Fruit fly (Drosophila melanogaster) whole organism, embryonic: Measurements from ENCODE around the gene CG14669.

Experiments
- CG11560 ChIP-seq: fragments of 200-800 bp; sonication (Bioruptor generic); IDR thresholded peaks from 3 replicates; pipeline ENCODE4 v1.3.6; 2022; ENCODE audit warnings: missing biosample characterization, missing genetic modification characterization
- CG11723 ChIP-seq: fragments of 200-800 bp; sonication (Bioruptor generic); optimal IDR thresholded peaks from 2 replicates; lab custom pipeline; 2017; ENCODE audit warnings: missing biosample characterization, mild to moderate bottlenecking, missing genetic modification characterization
- CG13123 ChIP-seq: fragments of 200-800 bp; sonication (Bioruptor generic); optimal IDR thresholded peaks from 2 replicates; lab custom pipeline; 2016; ENCODE audit warnings: missing biosample characterization, missing genetic modification characterization
- CG13894 ChIP-seq: fragments of 200-800 bp; sonication (Bioruptor generic); optimal IDR thresholded peaks from 3 replicates; lab custom pipeline; 2018; ENCODE audit warnings: missing biosample characterization, mild to moderate bottlenecking, missing genetic modification characterization, moderate library complexity
- CG14441 ChIP-seq: fragments of 200-800 bp; sonication (Bioruptor generic); IDR thresholded peaks from 2 replicates; pipeline ENCODE4 v1.3.6; 2022; ENCODE audit warnings: missing biosample characterization, missing genetic modification characterization
- CG14965 ChIP-seq: fragments of 200-800 bp; sonication (Bioruptor generic); optimal IDR thresholded peaks from 2 replicates; lab custom pipeline; 2016; ENCODE audit warnings: missing biosample characterization, missing genetic modification characterization, borderline replicate concordance
- CG17186 ChIP-seq: fragments of 200-800 bp; sonication (Bioruptor generic); optimal IDR thresholded peaks from 3 replicates; lab custom pipeline; 2017; ENCODE audit warnings: missing biosample characterization, missing genetic modification reagents, missing genetic modification characterization
- CG17359 ChIP-seq: fragments of 200-800 bp; sonication (Bioruptor generic); optimal IDR thresholded peaks from 3 replicates; lab custom pipeline; 2018; ENCODE audit warnings: missing biosample characterization, mild to moderate bottlenecking, missing genetic modification characterization, moderate library complexity
- CG1832 ChIP-seq: fragments of 200-800 bp; sonication (Bioruptor generic); optimal IDR thresholded peaks from 2 replicates; lab custom pipeline; 2017; ENCODE audit warnings: missing biosample characterization, mild to moderate bottlenecking, missing genetic modification characterization, inconsistent platforms
- CG3065 ChIP-seq: fragments of 200-800 bp; sonication (Bioruptor generic); optimal IDR thresholded peaks from 2 replicates; lab custom pipeline; 2016; ENCODE audit warnings: missing biosample characterization, missing genetic modification characterization
- CG33557 ChIP-seq: fragments of 200-800 bp; sonication (Bioruptor generic); optimal IDR thresholded peaks from 2 replicates; lab custom pipeline; 2019; ENCODE audit warnings: missing biosample characterization, mild to moderate bottlenecking, missing genetic modification characterization, moderate library complexity
- CG34422 ChIP-seq: fragments of 200-800 bp; sonication (Bioruptor generic); IDR thresholded peaks from 3 replicates; pipeline ENCODE4 v1.3.6; 2022; ENCODE audit warnings: missing biosample characterization, missing genetic modification characterization
- CG4328 ChIP-seq: fragments of 200-800 bp; sonication (Bioruptor generic); optimal IDR thresholded peaks from 3 replicates; lab custom pipeline; 2017; ENCODE audit warnings: missing biosample characterization, missing genetic modification reagents, missing genetic modification characterization
- CG4404 ChIP-seq: fragments of 200-800 bp; sonication (Bioruptor generic); IDR thresholded peaks from 2 replicates; pipeline ENCODE4 v1.3.6; 2022; ENCODE audit warnings: missing biosample characterization, missing genetic modification characterization
- CG4617 ChIP-seq: fragments of 200-800 bp; sonication (Bioruptor generic); optimal IDR thresholded peaks from 3 replicates; lab custom pipeline; 2016; ENCODE audit warnings: missing biosample characterization, missing genetic modification characterization, borderline replicate concordance
- CG4820 ChIP-seq: fragments of 200-800 bp; sonication (Bioruptor generic); optimal IDR thresholded peaks from 3 replicates; lab custom pipeline; 2016; ENCODE audit warnings: missing biosample characterization, missing genetic modification characterization
- CG6254 ChIP-seq: fragments of 200-800 bp; sonication (Bioruptor generic); optimal IDR thresholded peaks from 3 replicates; lab custom pipeline; 2017; ENCODE audit warnings: mild to moderate bottlenecking, missing biosample characterization, missing genetic modification reagents, missing genetic modification characterization
- CG6813 ChIP-seq: fragments of 200-800 bp; sonication (Bioruptor generic); optimal IDR thresholded peaks from 2 replicates; lab custom pipeline; 2017; ENCODE audit warnings: missing biosample characterization, missing genetic modification characterization, mild to moderate bottlenecking, moderate library complexity, missing genetic modification reagents
- CG7357 ChIP-seq: fragments of 200-800 bp; sonication (Bioruptor generic); IDR thresholded peaks from 3 replicates; pipeline ENCODE4 v1.3.6; 2022; ENCODE audit warnings: missing biosample characterization, missing genetic modification characterization
- CG7928 ChIP-seq: fragments of 200-800 bp; sonication (Bioruptor generic); optimal IDR thresholded peaks from 2 replicates; lab custom pipeline; 2017; ENCODE audit warnings: missing biosample characterization, mild to moderate bottlenecking, missing genetic modification characterization
- CG8924 ChIP-seq: fragments of 200-800 bp; optimal IDR thresholded peaks from 3 replicates; lab custom pipeline; 2019; ENCODE audit warnings: missing biosample characterization, mild to moderate bottlenecking, missing genetic modification characterization, moderate library complexity
- CG9817 ChIP-seq: fragments of 200-800 bp; sonication (Bioruptor generic); optimal IDR thresholded peaks from 2 replicates; lab custom pipeline; 2018; ENCODE audit warnings: missing biosample characterization, mild to moderate bottlenecking, missing genetic modification characterization, moderate library complexity
- CkIIα-i1 ChIP-seq: fragments of 200-800 bp; sonication (Bioruptor generic); IDR thresholded peaks from 2 replicates; pipeline ENCODE4 v1.3.6; 2022; ENCODE audit warnings: missing biosample characterization, missing genetic modification characterization
- CrebB ChIP-seq: fragments of 200-800 bp; sonication (Bioruptor generic); optimal IDR thresholded peaks from 3 replicates; lab custom pipeline; 2018; ENCODE audit warnings: missing biosample characterization, mild to moderate bottlenecking, missing genetic modification characterization
- Dad ChIP-seq: fragments of 200-800 bp; sonication (Bioruptor generic); optimal IDR thresholded peaks from 3 replicates; lab custom pipeline; 2016; ENCODE audit warnings: missing biosample characterization, missing genetic modification characterization
- Dp ChIP-seq: fragments of 200-800 bp; sonication (Bioruptor generic); optimal IDR thresholded peaks from 2 replicates; lab custom pipeline; 2018; ENCODE audit warnings: missing biosample characterization, mild to moderate bottlenecking, missing genetic modification characterization, moderate library complexity
- Gsc ChIP-seq: fragments of 200-800 bp; sonication (Bioruptor generic); IDR thresholded peaks from 2 replicates; pipeline ENCODE4 v1.3.6; 2022; ENCODE audit warnings: missing biosample characterization, missing genetic modification characterization
- Hand ChIP-seq: fragments of 200-800 bp; sonication (Bioruptor generic); optimal IDR thresholded peaks from 2 replicates; lab custom pipeline; 2017; ENCODE audit warnings: mild to moderate bottlenecking, missing biosample characterization, missing genetic modification reagents, missing genetic modification characterization
- MTF-1 ChIP-seq: fragments of 200-800 bp; sonication (Bioruptor generic); optimal IDR thresholded peaks from 2 replicates; lab custom pipeline; 2018; ENCODE audit warnings: missing biosample characterization, mild to moderate bottlenecking, missing genetic modification characterization, borderline replicate concordance
- Max ChIP-seq: fragments of 200-800 bp; sonication (Bioruptor generic); optimal IDR thresholded peaks from 2 replicates; lab custom pipeline; 2016; ENCODE audit warnings: missing biosample characterization, mild to moderate bottlenecking, missing genetic modification characterization
- Side ChIP-seq: fragments of 200-800 bp; sonication (Bioruptor generic); optimal IDR thresholded peaks from 2 replicates; lab custom pipeline; 2016; ENCODE audit warnings: missing biosample characterization, missing genetic modification characterization
- Trl ChIP-seq, 3 experiments: fragments of >200 bp in 2 of 3; fragments of 200-800 bp in 1 of 3; sonication (Bioruptor generic) in 1 of 3; optimal IDR thresholded peaks; 2 replicates in 1 of 3; 3 replicates in 2 of 3; lab custom pipeline; 2016 to 2017; ENCODE audit warnings: missing biosample characterization in 1 of 3, missing genetic modification characterization in 1 of 3
- bcd ChIP-seq: fragments of 200-800 bp; sonication (Bioruptor generic); optimal IDR thresholded peaks from 2 replicates; lab custom pipeline; 2017; ENCODE audit warnings: missing biosample characterization, mild to moderate bottlenecking, missing genetic modification characterization
- bigmax ChIP-seq: fragments of 200-800 bp; sonication (Bioruptor generic); optimal IDR thresholded peaks from 2 replicates; lab custom pipeline; 2018; ENCODE audit warnings: missing biosample characterization, mild to moderate bottlenecking, missing genetic modification characterization
- crp ChIP-seq, 2 experiments: fragments of 200-800 bp; sonication (Bioruptor generic); optimal IDR thresholded peaks; 2 replicates in 1 of 2; 3 replicates in 1 of 2; lab custom pipeline; 2017; ENCODE audit warnings: missing biosample characterization in 2 of 2, missing genetic modification characterization in 2 of 2, mild to moderate bottlenecking in 1 of 2, moderate library complexity in 1 of 2
- dm ChIP-seq: fragments of 200-800 bp; sonication (Bioruptor generic); optimal IDR thresholded peaks from 3 replicates; lab custom pipeline; 2016; ENCODE audit warnings: missing biosample characterization, missing genetic modification characterization
- dmrt99B ChIP-seq: fragments of 200-800 bp; sonication (Bioruptor generic); optimal IDR thresholded peaks from 2 replicates; lab custom pipeline; 2018; ENCODE audit warnings: missing biosample characterization, mild to moderate bottlenecking, missing genetic modification characterization, moderate library complexity
- eyg ChIP-seq: fragments of 200-800 bp; sonication (Bioruptor generic); optimal IDR thresholded peaks from 3 replicates; lab custom pipeline; 2016; ENCODE audit warnings: missing biosample characterization, missing genetic modification characterization
- fd3F ChIP-seq: fragments of 200-800 bp; sonication (Bioruptor generic); optimal IDR thresholded peaks from 2 replicates; lab custom pipeline; 2018; ENCODE audit warnings: missing biosample characterization, mild to moderate bottlenecking, missing genetic modification characterization, moderate library complexity
- ftz-f1 ChIP-seq: fragments of 200-800 bp; sonication (Bioruptor generic); optimal IDR thresholded peaks from 2 replicates; lab custom pipeline; 2016; ENCODE audit warnings: missing biosample characterization, missing genetic modification characterization
- gcm2 ChIP-seq: fragments of 200-800 bp; sonication (Bioruptor generic); optimal IDR thresholded peaks from 2 replicates; lab custom pipeline; 2016; ENCODE audit warnings: missing biosample characterization, missing genetic modification characterization
- hth ChIP-seq: fragments of >200 bp; optimal IDR thresholded peaks from 2 replicates; lab custom pipeline; 2017; ENCODE audit warnings: inconsistent platforms
- nerfin-1 ChIP-seq: fragments of 200-800 bp; sonication (Bioruptor generic); optimal IDR thresholded peaks from 3 replicates; lab custom pipeline; 2019; ENCODE audit warnings: missing biosample characterization, mild to moderate bottlenecking, missing genetic modification characterization, moderate library complexity
- nom ChIP-seq: fragments of 200-800 bp; sonication (Bioruptor generic); optimal IDR thresholded peaks from 2 replicates; lab custom pipeline; 2017; ENCODE audit warnings: missing biosample characterization, missing genetic modification characterization, mild to moderate bottlenecking, moderate library complexity, missing genetic modification reagents
- ranshi ChIP-seq: fragments of 200-800 bp; sonication (Bioruptor generic); IDR thresholded peaks from 2 replicates; pipeline ENCODE4 v1.3.6; 2022; ENCODE audit warnings: missing biosample characterization, missing genetic modification characterization
- sim ChIP-seq: fragments of 200-800 bp; sonication (Bioruptor generic); IDR thresholded peaks from 2 replicates; pipeline ENCODE4 v1.3.6; 2022; ENCODE audit warnings: missing biosample characterization, missing genetic modification characterization
- sisA ChIP-seq: fragments of 200-800 bp; sonication (Bioruptor generic); IDR thresholded peaks from 2 replicates; pipeline ENCODE4 v1.3.6; 2022; ENCODE audit warnings: missing biosample characterization, missing genetic modification characterization
- slou ChIP-seq: fragments of 200-800 bp; sonication (Bioruptor generic); optimal IDR thresholded peaks from 3 replicates; lab custom pipeline; 2016; ENCODE audit warnings: missing biosample characterization, missing genetic modification characterization
- sob ChIP-seq: fragments of 200-800 bp; sonication (Bioruptor generic); IDR thresholded peaks from 2 replicates; pipeline ENCODE4 v1.3.6; 2022; ENCODE audit warnings: missing biosample characterization, missing genetic modification characterization
- vvl ChIP-seq: fragments of 200-800 bp; sonication (Bioruptor generic); IDR thresholded peaks from 2 replicates; pipeline ENCODE4 v1.3.6; 2022; ENCODE audit warnings: missing biosample characterization, missing genetic modification characterization
- yki ChIP-seq: fragments of >200 bp; optimal IDR thresholded peaks from 3 replicates; lab custom pipeline; 2018

The CG14669 gene

DNA sequence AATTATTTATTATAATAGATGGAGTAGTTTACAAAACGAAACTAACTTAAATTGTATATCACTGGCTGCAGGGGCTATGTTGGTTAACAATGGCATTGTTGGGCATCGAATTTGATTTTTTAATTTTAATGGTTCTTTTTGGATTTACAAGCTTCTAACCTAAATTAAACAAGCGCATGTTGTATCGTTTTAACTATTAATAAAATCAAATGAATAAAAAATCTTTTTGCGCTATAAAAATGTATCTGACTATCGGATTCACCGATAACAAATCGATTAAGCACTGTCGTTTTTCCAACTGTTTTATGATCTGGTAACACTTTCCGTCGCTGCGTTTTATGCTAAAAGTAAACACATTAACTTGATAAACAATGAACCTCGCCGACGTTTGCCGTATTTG, 39.6 kb upstream of the CG14669 start, which contains the start of the genes hd and CG14667 (continued):
- TF ChIP-seq MTF-1 (GFP tag; lab: Kevin White, UChicago), result no peak
- no peak for TF ChIP-seq CG34422 (GFP tag; lab: Robert Waterston, UW)
- TF ChIP-seq nerfin-1 (tag; lab: Kevin White, UChicago), result no peak
- no peak for TF ChIP-seq ftz-f1 (GFP tag; lab: Kevin White, UChicago)
- TF ChIP-seq Dp (GFP tag; lab: Kevin White, UChicago), result peak; percentile 67
- no peak for TF ChIP-seq Trl (optimal IDR thresholded peaks at IDR 0.05; lab: Kevin White, UChicago)
- no peak for TF ChIP-seq Trl (GFP tag; optimal IDR thresholded peaks at IDR 0.05; lab: Kevin White, UChicago)
- TF ChIP-seq CrebB (tag; lab: Kevin White, UChicago), result no peak
- TF ChIP-seq fd3F (GFP tag; lab: Kevin White, UChicago), result no peak
- TF ChIP-seq dmrt99B (tag; lab: Kevin White, UChicago), result no peak
- no peak for TF ChIP-seq CG9817 (tag; lab: Kevin White, UChicago)
- TF ChIP-seq Dad (GFP tag; lab: Kevin White, UChicago), result no peak
- no peak for TF ChIP-seq CG17359 (tag; lab: Kevin White, UChicago)
- no peak for TF ChIP-seq CG6813 (GFP tag; lab: Kevin White, UChicago)
- TF ChIP-seq CG33557 (GFP tag; lab: Kevin White, UChicago), result peak; percentile 9
- TF ChIP-seq Hand (GFP tag; lab: Kevin White, UChicago), result no peak
- TF ChIP-seq CG1832 (GFP tag; lab: Kevin White, UChicago), result no peak
- TF ChIP-seq slou (GFP tag; lab: Kevin White, UChicago), result no peak
- TF ChIP-seq gcm2 (GFP tag; lab: Kevin White, UChicago), result no peak
- no peak for TF ChIP-seq CG6254
- no peak for TF ChIP-seq CG13123 (GFP tag; lab: Kevin White, UChicago)
- no peak for TF ChIP-seq CG3065 (GFP tag; lab: Kevin White, UChicago)
- no peak for TF ChIP-seq sisA (GFP tag; lab: Robert Waterston, UW)
- TF ChIP-seq CG14965, result no peak
- TF ChIP-seq crp (GFP tag; optimal IDR thresholded peaks at IDR 0.05; lab: Kevin White, UChicago), result no peak
- no peak for TF ChIP-seq CG8924
- TF ChIP-seq hth, result no peak
- no peak for TF ChIP-seq bigmax (GFP tag; lab: Kevin White, UChicago)
- no peak for TF ChIP-seq ranshi (GFP tag; lab: Robert Waterston, UW)
- TF ChIP-seq CG11723 (GFP tag; lab: Kevin White, UChicago), result no peak
- no peak for TF ChIP-seq CG4820 (GFP tag; lab: Kevin White, UChicago)
- no peak for TF ChIP-seq Side (GFP tag; lab: Kevin White, UChicago)
- no peak for TF ChIP-seq CG4328 (GFP tag; lab: Kevin White, UChicago)
- TF ChIP-seq Gsc (GFP tag; lab: Robert Waterston, UW), result no peak
- TF ChIP-seq CG7928 (GFP tag; lab: Kevin White, UChicago), result no peak
- no peak for TF ChIP-seq eyg (GFP tag; lab: Kevin White, UChicago)
- TF ChIP-seq CG13894 (tag; lab: Kevin White, UChicago), result no peak
- TF ChIP-seq CG7357 (GFP tag; lab: Robert Waterston, UW), result no peak
- TF ChIP-seq CG14441 (GFP tag; lab: Robert Waterston, UW), result no peak
- no peak for TF ChIP-seq CkIIα-i1
- TF ChIP-seq Max (GFP tag; lab: Kevin White, UChicago), result peak; percentile 29
- TF ChIP-seq yki, result no peak
- TF ChIP-seq sim (GFP tag; lab: Robert Waterston, UW), result no peak
- TF ChIP-seq nom (GFP tag; lab: Kevin White, UChicago), result no peak
- peak; percentile 13 for TF ChIP-seq CG4617 (GFP tag; lab: Kevin White, UChicago)
- 0 out of 2 replicates have a peak, but pooled peaks have one; percentile 20 for TF ChIP-seq vvl (GFP tag; lab: Robert Waterston, UW)
- TF ChIP-seq CG17186 (GFP tag; lab: Kevin White, UChicago), result peak; percentile 69
- TF ChIP-seq dm (GFP tag; lab: Kevin White, UChicago), result no peak
- TF ChIP-seq CG4404 (GFP tag; lab: Robert Waterston, UW), result no peak
- TF ChIP-seq bcd (GFP tag; lab: Kevin White, UChicago), result peak; percentile 14
- TF ChIP-seq sob (GFP tag; lab: Robert Waterston, UW), result no peak
- TF ChIP-seq CG11560 (tag; lab: Robert Waterston, UW), result peak; percentile 55; the same call in 1 of the 3 replicates
